Worm (Caenorhabditis elegans) whole organism, midembryonic: Measurements from ENCODE around the gene bath-41.

Source experiments
- T22C8.4 ChIP-seq: fragments of 200-800 bp; sonication (Bioruptor generic); IDR thresholded peaks from 2 replicates; pipeline ENCODE4 v1.3.6; 2022; ENCODE audit warnings: missing genetic modification characterization, missing compliant biosample characterization
- cog-1 ChIP-seq: sonication (generic microtip); optimal IDR thresholded peaks from 2 replicates; lab custom pipeline; 2016; ENCODE audit warnings: missing genetic modification characterization, missing compliant biosample characterization
- flt-1 ChIP-seq: fragments of 200-800 bp; sonication (Bioruptor generic); IDR thresholded peaks from 2 replicates; pipeline ENCODE4 v1.3.6; 2022; ENCODE audit warnings: missing genetic modification characterization, missing compliant biosample characterization
- klf-2 ChIP-seq: fragments of 200-800 bp; sonication (Bioruptor generic); conservative IDR thresholded peaks from 2 replicates; pipeline ENCODE4 v1.3.6; 2022; ENCODE audit warnings: missing genetic modification reagents, missing genetic modification characterization, missing compliant biosample characterization
- med-1 ChIP-seq: sonication (generic microtip); optimal IDR thresholded peaks from 2 replicates; lab custom pipeline; 2017; ENCODE audit warnings: missing genetic modification characterization, mild to moderate bottlenecking, missing compliant biosample characterization, antibody characterized with exemption, missing genetic modification reagents; ENCODE audit not compliant: insufficient read depth
- ref-1 ChIP-seq: fragments of 200-800 bp; sonication (Bioruptor generic); conservative IDR thresholded peaks from 2 replicates; pipeline ENCODE4 v1.3.6; 2022; ENCODE audit warnings: missing genetic modification reagents, missing genetic modification characterization, missing compliant biosample characterization
- tab-1 ChIP-seq: fragments of 200-800 bp; sonication (Bioruptor generic); IDR thresholded peaks from 2 replicates; pipeline ENCODE4 v1.3.6; 2022; ENCODE audit warnings: missing genetic modification characterization, missing compliant biosample characterization
- ztf-23 ChIP-seq: fragments of 200-800 bp; sonication (Bioruptor generic); IDR thresholded peaks from 2 replicates; pipeline ENCODE4 v1.3.6; 2022; ENCODE audit warnings: missing genetic modification reagents, missing genetic modification characterization, missing compliant biosample characterization
- ztf-29 ChIP-seq: fragments of 200-800 bp; sonication (Bioruptor generic); IDR thresholded peaks from 2 replicates; pipeline ENCODE4 v1.3.6; 2022; ENCODE audit warnings: missing genetic modification reagents, missing genetic modification characterization, missing compliant biosample characterization

Gene bath-41

DNA sequence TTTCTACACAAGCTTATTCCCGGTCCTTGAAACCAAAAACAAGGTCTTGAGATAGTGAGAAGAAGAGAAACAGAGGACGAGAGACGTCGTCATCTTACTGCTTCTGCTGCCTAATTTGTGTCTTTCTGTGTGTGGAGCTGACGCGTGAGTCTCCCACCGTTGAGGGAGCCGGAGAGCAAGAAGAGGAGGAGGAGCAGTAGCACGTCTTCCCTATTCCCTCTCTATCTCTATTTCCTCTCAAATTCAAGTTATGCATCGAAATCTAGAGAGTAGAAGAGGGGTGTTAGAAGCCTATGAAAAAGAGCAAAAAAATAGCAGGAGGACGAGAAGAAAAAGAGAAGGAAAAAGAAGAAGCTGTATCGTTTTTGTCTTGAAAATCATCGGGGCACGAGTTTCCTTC is 26.9 kb downstream of the bath-41 start:
- no peak for TF ChIP-seq ztf-23 (GFP tag; lab: Robert Waterston, UW)
- TF ChIP-seq flt-1 (GFP tag; lab: Robert Waterston, UW), result no peak
- TF ChIP-seq ref-1 (GFP tag; lab: Robert Waterston, UW), result no peak
- TF ChIP-seq cog-1 (tag; lab: Kevin White, UChicago), result no peak
- TF ChIP-seq klf-2 (GFP tag; lab: Robert Waterston, UW), result no peak
- no peak for TF ChIP-seq T22C8.4 (GFP tag; lab: Robert Waterston, UW)
- no peak for TF ChIP-seq ztf-29 (GFP tag; lab: Robert Waterston, UW)
- TF ChIP-seq tab-1 (GFP tag; lab: Robert Waterston, UW), result no peak
- no peak for TF ChIP-seq med-1

ce11 chrIII:6693285-6693684 is 28.8 kb downstream of the bath-41 start:
- TF ChIP-seq klf-2 (GFP tag; lab: Robert Waterston, UW), result no peak

DNA sequence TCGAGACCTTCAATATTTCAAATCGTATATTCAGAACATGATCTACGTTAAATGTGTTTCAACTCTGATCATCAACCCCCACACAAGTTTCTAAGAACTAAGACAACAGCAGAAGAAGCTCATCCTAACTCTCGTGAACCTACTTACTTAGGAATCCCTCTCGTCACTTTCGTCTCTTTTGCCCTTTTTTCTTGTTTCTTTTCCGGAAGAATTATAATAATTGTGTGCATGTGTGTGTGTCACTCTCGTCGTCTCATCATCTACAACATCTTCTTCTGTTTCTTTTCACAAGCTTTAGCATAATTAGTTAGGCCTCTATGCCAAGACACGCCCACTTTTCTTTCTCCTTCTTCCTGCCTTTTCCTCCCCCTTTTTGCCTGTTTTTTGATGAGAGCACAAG is 31.6 kb downstream of the bath-41 start:
- TF ChIP-seq T22C8.4 (GFP tag; lab: Robert Waterston, UW), result no peak
- TF ChIP-seq flt-1 (GFP tag; lab: Robert Waterston, UW), result no peak
- no peak for TF ChIP-seq cog-1 (tag; lab: Kevin White, UChicago)
- TF ChIP-seq med-1, result no peak

DNA sequence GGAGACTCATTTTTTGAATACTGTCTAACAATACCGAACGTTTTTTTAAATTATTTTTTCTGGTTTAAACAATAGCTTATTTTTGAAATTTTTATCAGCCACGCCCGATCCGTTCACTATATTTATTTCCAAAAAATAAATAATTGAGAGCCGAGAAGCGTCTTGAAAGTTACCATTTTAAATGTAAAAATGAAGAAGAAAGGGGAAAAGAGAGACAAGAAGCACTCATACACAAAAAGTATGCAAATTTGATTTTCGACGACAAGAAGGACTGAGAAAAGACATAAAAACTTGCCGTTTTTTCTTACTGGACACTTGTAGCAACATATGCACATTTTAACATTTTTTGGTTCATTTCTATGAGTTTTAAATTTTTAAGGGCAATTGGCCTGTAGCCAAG is 40.3 kb downstream of the bath-41 start:
- TF ChIP-seq flt-1 (GFP tag; lab: Robert Waterston, UW), result no peak
- no peak for TF ChIP-seq T22C8.4 (GFP tag; lab: Robert Waterston, UW)
- TF ChIP-seq klf-2 (GFP tag; lab: Robert Waterston, UW), result no peak
- TF ChIP-seq ztf-29 (GFP tag; lab: Robert Waterston, UW), result no peak
- no peak for TF ChIP-seq ref-1 (GFP tag; lab: Robert Waterston, UW)
- no peak for TF ChIP-seq tab-1 (GFP tag; lab: Robert Waterston, UW)
- TF ChIP-seq med-1, result no peak
- no peak for TF ChIP-seq cog-1 (tag; lab: Kevin White, UChicago)
- no peak for TF ChIP-seq ztf-23 (GFP tag; lab: Robert Waterston, UW)

ce11 chrIII:6680963-6681362 is 41.1 kb downstream of the bath-41 start:
- no peak for TF ChIP-seq cog-1 (tag; lab: Kevin White, UChicago)
- TF ChIP-seq ztf-23 (GFP tag; lab: Robert Waterston, UW), result no peak
- TF ChIP-seq flt-1 (GFP tag; lab: Robert Waterston, UW), result no peak
- TF ChIP-seq ref-1 (GFP tag; lab: Robert Waterston, UW), result no peak
- no peak for TF ChIP-seq T22C8.4 (GFP tag; lab: Robert Waterston, UW)
- no peak for TF ChIP-seq med-1
- no peak for TF ChIP-seq ztf-29 (GFP tag; lab: Robert Waterston, UW)
- TF ChIP-seq klf-2 (GFP tag; lab: Robert Waterston, UW), result no peak
- TF ChIP-seq tab-1 (GFP tag; lab: Robert Waterston, UW), result no peak

DNA sequence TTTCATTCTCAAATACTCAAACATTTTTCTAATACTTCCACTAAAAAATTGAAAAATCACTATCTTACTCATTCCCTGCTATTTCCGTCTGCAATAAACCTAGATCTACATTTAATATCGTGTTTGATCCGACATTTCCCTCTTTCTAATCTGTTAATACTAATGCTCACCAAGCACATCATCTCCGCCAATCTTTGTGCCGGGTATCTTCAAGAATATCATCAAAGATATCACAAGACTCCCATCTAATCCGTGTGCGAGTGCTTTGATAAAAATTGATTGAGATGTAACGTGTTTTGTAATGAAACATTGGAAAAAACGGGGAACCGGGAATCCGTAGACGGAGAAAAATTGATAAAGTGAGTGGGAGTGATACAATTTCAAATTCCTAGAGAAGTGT is 42.7 kb downstream of the bath-41 start:
- TF ChIP-seq klf-2 (GFP tag; lab: Robert Waterston, UW) (no peak), cog-1 (tag; lab: Kevin White, UChicago) (no peak), ztf-23 (GFP tag; lab: Robert Waterston, UW) (no peak), med-1 (no peak), ref-1 (GFP tag; lab: Robert Waterston, UW) (no peak), ztf-29 (GFP tag; lab: Robert Waterston, UW) (no peak), T22C8.4 (GFP tag; lab: Robert Waterston, UW) (no peak), flt-1 (GFP tag; lab: Robert Waterston, UW) (no peak), tab-1 (GFP tag; lab: Robert Waterston, UW) (no peak)

ce11 chrIII:6677304-6677703 is 44.8 kb downstream of the bath-41 start:
- no peak for TF ChIP-seq tab-1 (GFP tag; lab: Robert Waterston, UW)
- TF ChIP-seq ztf-23 (GFP tag; lab: Robert Waterston, UW), result no peak
- no peak for TF ChIP-seq ref-1 (GFP tag; lab: Robert Waterston, UW)
- TF ChIP-seq flt-1 (GFP tag; lab: Robert Waterston, UW), result no peak
- no peak for TF ChIP-seq med-1
- no peak for TF ChIP-seq ztf-29 (GFP tag; lab: Robert Waterston, UW)
- TF ChIP-seq cog-1 (tag; lab: Kevin White, UChicago), result no peak
- TF ChIP-seq T22C8.4 (GFP tag; lab: Robert Waterston, UW), result no peak
- TF ChIP-seq klf-2 (GFP tag; lab: Robert Waterston, UW), result no peak

- TF ChIP-seq flt-1 (GFP tag; lab: Robert Waterston, UW), result no peak
- TF ChIP-seq cog-1 (tag; lab: Kevin White, UChicago), result no peak
- TF ChIP-seq tab-1 (GFP tag; lab: Robert Waterston, UW), result no peak
- TF ChIP-seq T22C8.4 (GFP tag; lab: Robert Waterston, UW), result no peak
- TF ChIP-seq ref-1 (GFP tag; lab: Robert Waterston, UW), result no peak
- TF ChIP-seq klf-2 (GFP tag; lab: Robert Waterston, UW), result no peak
- no peak for TF ChIP-seq ztf-29 (GFP tag; lab: Robert Waterston, UW)
- TF ChIP-seq med-1, result no peak
Observed at ce11 chrIII:6675460-6675859, 46.6 kb downstream of the bath-41 start, which contains the start of gene rbf-1. rbf-1 (plus strand) TSS chrIII:6675760.

ce11 chrIII:6670737-6671242 is 51.3 kb downstream of the bath-41 start:
- TF ChIP-seq cog-1 (tag; lab: Kevin White, UChicago), result no peak
- no peak for TF ChIP-seq T22C8.4 (GFP tag; lab: Robert Waterston, UW)
- no peak for TF ChIP-seq tab-1 (GFP tag; lab: Robert Waterston, UW)
- TF ChIP-seq med-1, result no peak
- no peak for TF ChIP-seq klf-2 (GFP tag; lab: Robert Waterston, UW)
- no peak for TF ChIP-seq ref-1 (GFP tag; lab: Robert Waterston, UW)
- TF ChIP-seq ztf-29 (GFP tag; lab: Robert Waterston, UW), result no peak
- TF ChIP-seq ztf-23 (GFP tag; lab: Robert Waterston, UW), result no peak
- no peak for TF ChIP-seq flt-1 (GFP tag; lab: Robert Waterston, UW)
